Fruit fly (Drosophila melanogaster) whole organism, embryonic: Measurements from ENCODE around the gene lute.

Source experiments
- B-H2 ChIP-seq: fragments of 200-800 bp; sonication (Bioruptor generic); optimal IDR thresholded peaks from 2 replicates; lab custom pipeline; 2018; ENCODE audit warnings: missing biosample characterization, mild to moderate bottlenecking, missing genetic modification characterization
- CG10654 ChIP-seq: fragments of 200-800 bp; sonication (Bioruptor generic); optimal IDR thresholded peaks from 2 replicates; lab custom pipeline; 2016; ENCODE audit warnings: missing biosample characterization, missing genetic modification characterization
- CG11085 ChIP-seq: fragments of 200-800 bp; sonication (Bioruptor generic); IDR thresholded peaks from 2 replicates; pipeline ENCODE4 v1.3.6; 2022; ENCODE audit warnings: missing biosample characterization, missing genetic modification characterization
- CG11456 ChIP-seq: fragments of 200-800 bp; sonication (Bioruptor generic); IDR thresholded peaks from 3 replicates; pipeline ENCODE4 v1.3.6; 2022; ENCODE audit warnings: missing biosample characterization, missing genetic modification characterization
- CG14014 ChIP-seq: fragments of 200-800 bp; sonication (Bioruptor generic); IDR thresholded peaks from 2 replicates; pipeline ENCODE4 v1.3.6; 2022; ENCODE audit warnings: missing biosample characterization, missing genetic modification characterization
- CG14860 ChIP-seq: fragments of 200-800 bp; sonication (Bioruptor generic); IDR thresholded peaks from 3 replicates; pipeline ENCODE4 v1.3.6; 2022; ENCODE audit warnings: missing biosample characterization, missing genetic modification characterization; ENCODE audit not compliant: partially characterized antibody
- CG16813 ChIP-seq: fragments of 200-800 bp; sonication (Bioruptor generic); IDR thresholded peaks from 3 replicates; pipeline ENCODE4 v1.3.6; 2022; ENCODE audit warnings: missing biosample characterization, missing genetic modification characterization; ENCODE audit not compliant: partially characterized antibody
- CG18619 ChIP-seq: fragments of 200-800 bp; sonication (Bioruptor generic); optimal IDR thresholded peaks from 3 replicates; lab custom pipeline; 2017; ENCODE audit warnings: missing biosample characterization, mild to moderate bottlenecking, missing genetic modification characterization
- CG2199 ChIP-seq: fragments of 200-800 bp; sonication (Bioruptor generic); IDR thresholded peaks from 3 replicates; pipeline ENCODE4 v1.3.6; 2022; ENCODE audit warnings: missing biosample characterization, missing genetic modification characterization
- CG2712 ChIP-seq: fragments of 200-800 bp; optimal IDR thresholded peaks from 3 replicates; lab custom pipeline; 2019; ENCODE audit warnings: missing biosample characterization, mild to moderate bottlenecking, missing genetic modification characterization, moderate library complexity
- CG33557 ChIP-seq: fragments of 200-800 bp; sonication (Bioruptor generic); optimal IDR thresholded peaks from 2 replicates; lab custom pipeline; 2019; ENCODE audit warnings: missing biosample characterization, mild to moderate bottlenecking, missing genetic modification characterization, moderate library complexity
- CG3726 ChIP-seq: fragments of 200-800 bp; sonication (Bioruptor generic); IDR thresholded peaks from 3 replicates; pipeline ENCODE4, ENCODE4 v1.3.6; 2022; ENCODE audit warnings: missing biosample characterization, missing genetic modification characterization
- CG7372 ChIP-seq: fragments of 200-800 bp; sonication (Bioruptor generic); IDR thresholded peaks from 2 replicates; pipeline ENCODE4 v1.3.6; 2022; ENCODE audit warnings: missing biosample characterization, missing genetic modification characterization
- CG7839 ChIP-seq: fragments of 200-800 bp; sonication (Bioruptor generic); optimal IDR thresholded peaks from 3 replicates; lab custom pipeline; 2018; ENCODE audit warnings: missing biosample characterization, mild to moderate bottlenecking, missing genetic modification characterization, moderate library complexity
- CG7963 ChIP-seq: fragments of 200-800 bp; sonication (Bioruptor generic); IDR thresholded peaks from 3 replicates; pipeline ENCODE4 v1.3.6; 2022; ENCODE audit warnings: missing biosample characterization, missing genetic modification characterization; ENCODE audit not compliant: partially characterized antibody
- CG8359 ChIP-seq: fragments of 200-800 bp; sonication (Bioruptor generic); optimal IDR thresholded peaks from 2 replicates; lab custom pipeline; 2017; ENCODE audit warnings: missing biosample characterization, mild to moderate bottlenecking, missing genetic modification characterization, borderline replicate concordance
- CG8478 ChIP-seq: fragments of >200 bp; optimal IDR thresholded peaks from 2 replicates; lab custom pipeline; 2018
- CG8944 ChIP-seq: fragments of 200-800 bp; sonication (Bioruptor generic); optimal IDR thresholded peaks from 3 replicates; lab custom pipeline; 2016; ENCODE audit warnings: missing biosample characterization, missing genetic modification characterization
- CG9215 ChIP-seq: fragments of 200-800 bp; sonication (Bioruptor generic); IDR thresholded peaks from 2 replicates; pipeline ENCODE4 v1.3.6; 2022; ENCODE audit warnings: missing biosample characterization, missing genetic modification characterization
- CG9932 ChIP-seq: fragments of 200-800 bp; sonication (Bioruptor generic); IDR thresholded peaks from 2 replicates; pipeline ENCODE4 v1.3.6; 2022; ENCODE audit warnings: missing biosample characterization, missing genetic modification characterization
- Chrac-16 ChIP-seq: fragments of 200-800 bp; sonication (Bioruptor generic); optimal IDR thresholded peaks from 3 replicates; lab custom pipeline; 2016; ENCODE audit warnings: missing biosample characterization, missing genetic modification characterization
- D ChIP-seq, 2 experiments: fragments of 200-800 bp in 1 of 2; fragments of >200 bp in 1 of 2; sonication (Bioruptor generic) in 1 of 2; optimal IDR thresholded peaks; 2 replicates in 1 of 2; 3 replicates in 1 of 2; lab custom pipeline; 2017; ENCODE audit warnings: mild to moderate bottlenecking in 1 of 2, missing biosample characterization in 1 of 2, missing genetic modification characterization in 1 of 2, missing genetic modification reagents in 1 of 2
- Eip74EF ChIP-seq, 2 experiments: fragments of 200-800 bp in 1 of 2; fragments of >200 bp in 1 of 2; sonication (Bioruptor generic) in 1 of 2; optimal IDR thresholded peaks; 2 replicates each; lab custom pipeline; 2017 to 2019; ENCODE audit warnings: missing biosample characterization in 2 of 2, missing genetic modification characterization in 2 of 2, mild to moderate bottlenecking in 1 of 2, moderate library complexity in 1 of 2
- Fer1 ChIP-seq: fragments of 200-800 bp; sonication (Bioruptor generic); optimal IDR thresholded peaks from 2 replicates; lab custom pipeline; 2017; ENCODE audit warnings: missing biosample characterization, mild to moderate bottlenecking, missing genetic modification characterization
- Fer2 ChIP-seq: fragments of 200-800 bp; sonication (Bioruptor generic); optimal IDR thresholded peaks from 2 replicates; lab custom pipeline; 2018; ENCODE audit warnings: missing biosample characterization, mild to moderate bottlenecking, missing genetic modification characterization, moderate library complexity
- HLH54F ChIP-seq: fragments of 200-800 bp; sonication (Bioruptor generic); optimal IDR thresholded peaks from 3 replicates; lab custom pipeline; 2016; ENCODE audit warnings: missing biosample characterization, missing genetic modification characterization
- Hr3 ChIP-seq: fragments of 200-800 bp; sonication (Bioruptor generic); optimal IDR thresholded peaks from 3 replicates; lab custom pipeline; 2016; ENCODE audit warnings: missing biosample characterization, missing genetic modification characterization
- Lim3 ChIP-seq: fragments of 200-800 bp; sonication (Bioruptor generic); IDR thresholded peaks from 2 replicates; pipeline ENCODE4 v1.3.6; 2022; ENCODE audit warnings: missing biosample characterization, missing genetic modification characterization
- MESR4 ChIP-seq: fragments of 200-800 bp; sonication (Bioruptor generic); optimal IDR thresholded peaks from 2 replicates; lab custom pipeline; 2018; ENCODE audit warnings: missing biosample characterization, mild to moderate bottlenecking, missing genetic modification characterization, moderate library complexity
- Mrtf ChIP-seq: fragments of 200-800 bp; sonication (Bioruptor generic); IDR thresholded peaks from 3 replicates; pipeline ENCODE4 v1.3.6; 2022; ENCODE audit warnings: missing biosample characterization, missing genetic modification characterization
- Scr ChIP-seq: fragments of 200-800 bp; sonication (Bioruptor generic); IDR thresholded peaks from 2 replicates; pipeline ENCODE4 v1.3.6; 2022; ENCODE audit warnings: missing biosample characterization, missing genetic modification characterization; ENCODE audit not compliant: partially characterized antibody
- Usf ChIP-seq: fragments of 200-800 bp; sonication (Bioruptor generic); optimal IDR thresholded peaks from 2 replicates; lab custom pipeline; 2017; ENCODE audit warnings: missing genotype, missing biosample characterization, missing genetic modification characterization
- caup ChIP-seq: fragments of 200-800 bp; sonication (Bioruptor generic); optimal IDR thresholded peaks from 3 replicates; lab custom pipeline; 2017; ENCODE audit warnings: missing biosample characterization, mild to moderate bottlenecking, missing genetic modification characterization, moderate library complexity; ENCODE audit not compliant: severe bottlenecking
- cg ChIP-seq: fragments of 200-800 bp; sonication (Bioruptor generic); optimal IDR thresholded peaks from 3 replicates; lab custom pipeline; 2019; ENCODE audit warnings: missing biosample characterization, mild to moderate bottlenecking, missing genetic modification characterization, moderate library complexity
- dati ChIP-seq: fragments of 200-800 bp; sonication (Bioruptor generic); IDR thresholded peaks from 2 replicates; pipeline ENCODE4 v1.3.6; 2022; ENCODE audit warnings: missing biosample characterization, missing genetic modification characterization
- dmrt99B ChIP-seq: fragments of 200-800 bp; sonication (Bioruptor generic); optimal IDR thresholded peaks from 2 replicates; lab custom pipeline; 2018; ENCODE audit warnings: missing biosample characterization, mild to moderate bottlenecking, missing genetic modification characterization, moderate library complexity
- grau ChIP-seq: fragments of 200-800 bp; optimal IDR thresholded peaks from 3 replicates; lab custom pipeline; 2019; ENCODE audit warnings: missing biosample characterization, mild to moderate bottlenecking, missing genetic modification characterization, moderate library complexity
- lilli ChIP-seq: fragments of 200-800 bp; sonication (Bioruptor generic); optimal IDR thresholded peaks from 3 replicates; lab custom pipeline; 2016; ENCODE audit warnings: missing biosample characterization, missing genetic modification characterization
- pan ChIP-seq, 4 experiments: fragments of >200 bp in 3 of 4; fragments of 200-800 bp in 1 of 4; sonication (Bioruptor generic) in 1 of 4; optimal IDR thresholded peaks in 3 of 4; IDR thresholded peaks in 1 of 4; 2 replicates each; pipeline versions ENCODE4 v1.3.6 to Lab custom; 2017 to 2022; ENCODE audit warnings: missing biosample characterization in 2 of 4, missing genetic modification characterization in 2 of 4, mixed read lengths in 1 of 4
- pb ChIP-seq: fragments of 200-800 bp; sonication (Bioruptor generic); optimal IDR thresholded peaks from 3 replicates; lab custom pipeline; 2016; ENCODE audit warnings: missing biosample characterization, missing genetic modification characterization
- ranshi ChIP-seq: fragments of 200-800 bp; sonication (Bioruptor generic); IDR thresholded peaks from 2 replicates; pipeline ENCODE4 v1.3.6; 2022; ENCODE audit warnings: missing biosample characterization, missing genetic modification characterization
- ro ChIP-seq: fragments of 200-800 bp; sonication (Bioruptor generic); IDR thresholded peaks from 2 replicates; pipeline ENCODE4 v1.3.6; 2022; ENCODE audit warnings: missing biosample characterization, missing genetic modification characterization
- run ChIP-seq: fragments of 200-800 bp; sonication (Bioruptor generic); optimal IDR thresholded peaks from 3 replicates; lab custom pipeline; 2018; ENCODE audit warnings: missing biosample characterization, mild to moderate bottlenecking, missing genetic modification characterization
- seq ChIP-seq: fragments of 200-800 bp; sonication (Bioruptor generic); IDR thresholded peaks from 2 replicates; pipeline ENCODE4 v1.3.6; 2022; ENCODE audit warnings: missing biosample characterization, missing genetic modification characterization
- sqz ChIP-seq: fragments of 200-800 bp; sonication (Bioruptor generic); optimal IDR thresholded peaks from 3 replicates; lab custom pipeline; 2018; ENCODE audit warnings: missing biosample characterization, mild to moderate bottlenecking, missing genetic modification characterization
- toy ChIP-seq: fragments of 200-800 bp; sonication (Bioruptor generic); IDR thresholded peaks from 2 replicates; pipeline ENCODE4 v1.3.6; 2022; ENCODE audit warnings: missing biosample characterization, missing genetic modification characterization
- zfh1 ChIP-seq: fragments of 200-800 bp; sonication (Bioruptor generic); IDR thresholded peaks from 3 replicates; pipeline ENCODE4 v1.3.6; 2022; ENCODE audit warnings: missing biosample characterization, missing genetic modification characterization

The lute gene

DNA sequence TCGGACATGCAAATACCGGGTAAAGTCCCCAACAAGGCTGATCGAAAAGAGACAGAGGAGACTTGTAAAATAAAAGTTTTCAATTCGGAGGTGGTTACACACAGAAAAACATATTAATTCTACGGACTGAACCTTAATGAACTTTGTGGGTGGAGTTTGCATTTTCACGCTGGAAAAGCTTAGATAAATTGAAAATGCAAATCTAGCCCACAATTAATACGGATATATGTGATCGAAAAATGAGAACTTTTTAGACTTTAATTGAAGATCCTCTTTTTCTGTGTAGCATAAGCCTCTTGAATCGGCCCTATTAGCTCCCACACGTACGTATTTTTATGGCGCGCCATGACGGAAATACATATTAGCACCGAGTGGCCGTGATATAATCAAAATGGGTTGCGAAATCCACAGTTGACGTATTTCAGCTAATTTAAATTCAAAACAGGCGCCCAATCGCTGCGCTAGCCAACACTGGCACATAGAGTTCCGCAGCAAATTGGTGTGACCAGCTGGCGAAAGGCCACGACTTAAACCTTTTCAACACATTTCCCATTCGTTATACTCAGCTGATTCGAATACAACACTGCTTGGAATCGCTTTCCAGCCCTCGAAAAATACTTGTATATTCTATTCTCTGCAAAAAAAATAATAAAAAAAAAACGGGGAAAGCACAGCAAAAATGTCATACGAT is 5.7 kb downstream of the lute start (continued):
- TF ChIP-seq run (tag; lab: Kevin White, UChicago) (no peak), CG7963 (GFP tag; lab: Robert Waterston, UW) (no peak), seq (GFP tag; lab: Robert Waterston, UW) (peak; percentile 68), B-H2 (GFP tag; lab: Kevin White, UChicago) (peak; percentile 90), Mrtf (GFP tag; lab: Robert Waterston, UW) (peak; percentile 62; the same call in 2 of the 3 replicates), ro (GFP tag; lab: Robert Waterston, UW) (no peak), Scr (GFP tag; lab: Robert Waterston, UW) (peak; percentile 30), ranshi (peak; percentile 14; the same call in 1 of the 2 replicates), cg (GFP tag; lab: Kevin White, UChicago) (no peak), CG11456 (GFP tag; lab: Robert Waterston, UW) (peak; percentile 77; the same call in 2 of the 3 replicates), MESR4 (peak; percentile 71), D (optimal IDR thresholded peaks at IDR 0.05; lab: Kevin White, UChicago) (no peak), D (GFP tag; optimal IDR thresholded peaks at IDR 0.05; lab: Kevin White, UChicago) (no peak), CG11085 (GFP tag; lab: Robert Waterston, UW) (no peak), Usf (GFP tag; lab: Kevin White, UChicago) (peak; percentile 37), caup (GFP tag; lab: Kevin White, UChicago) (peak; percentile 81), CG7372 (GFP tag; lab: Robert Waterston, UW) (peak; percentile 31; the same call in 1 of the 2 replicates), pb (GFP tag; lab: Kevin White, UChicago) (peak; percentile 57), lilli (GFP tag; lab: Kevin White, UChicago) (peak; percentile 69), Hr3 (GFP tag; lab: Kevin White, UChicago) (peak; percentile 2), CG8944 (GFP tag; lab: Kevin White, UChicago) (peak; percentile 56), pan (optimal IDR thresholded peaks at IDR 0.05; lab: Kevin White, UChicago) (no peak), pan (GFP tag; optimal IDR thresholded peaks at IDR 0.05 in 1 of 2, IDR thresholded peaks at IDR 0.05 in 1 of 2) (peak in 1 of 2 experiments; percentile 44), dmrt99B (tag; lab: Kevin White, UChicago) (peak; percentile 61), Chrac-16 (GFP tag; lab: Kevin White, UChicago) (peak; percentile 73), CG8359 (GFP tag; lab: Kevin White, UChicago) (peak; percentile 9), CG9215 (GFP tag; lab: Robert Waterston, UW) (0 out of 2 replicates have a peak, but pooled peaks have one; percentile 30), CG10654 (GFP tag; lab: Kevin White, UChicago) (peak; percentile 10), CG14860 (no peak), CG16813 (GFP tag; lab: Robert Waterston, UW) (peak; percentile 8; the same call in 1 of the 3 replicates), zfh1 (peak; percentile 78), grau (peak; percentile 66), sqz (GFP tag; lab: Kevin White, UChicago) (peak; percentile 93), Eip74EF (GFP tag; optimal IDR thresholded peaks at IDR 0.05; lab: Kevin White, UChicago) (peak in 1 of 2 experiments; percentile 56), CG7839 (tag; lab: Kevin White, UChicago) (peak; percentile 48), CG2712 (tag; lab: Kevin White, UChicago) (peak; percentile 67), CG2199 (0 out of 3 replicates have a peak, but pooled peaks have one; percentile 27), CG18619 (GFP tag; lab: Kevin White, UChicago) (no peak), CG9932 (peak; percentile 73), Fer1 (GFP tag; lab: Kevin White, UChicago) (peak; percentile 55), dati (GFP tag; lab: Robert Waterston, UW) (no peak; the same call in 1 of the 2 replicates), toy (GFP tag; lab: Robert Waterston, UW) (no peak), CG3726 (GFP tag; lab: Robert Waterston, UW) (no peak), HLH54F (GFP tag; lab: Kevin White, UChicago) (peak; percentile 60), CG33557 (GFP tag; lab: Kevin White, UChicago) (peak; percentile 8), CG8478 (no peak), Fer2 (peak; percentile 3), CG14014 (GFP tag; lab: Robert Waterston, UW) (peak; percentile 66), Lim3 (no peak)
